Worm (Caenorhabditis elegans): Measurements from ENCODE around the gene F23G4.1.

DNA sequence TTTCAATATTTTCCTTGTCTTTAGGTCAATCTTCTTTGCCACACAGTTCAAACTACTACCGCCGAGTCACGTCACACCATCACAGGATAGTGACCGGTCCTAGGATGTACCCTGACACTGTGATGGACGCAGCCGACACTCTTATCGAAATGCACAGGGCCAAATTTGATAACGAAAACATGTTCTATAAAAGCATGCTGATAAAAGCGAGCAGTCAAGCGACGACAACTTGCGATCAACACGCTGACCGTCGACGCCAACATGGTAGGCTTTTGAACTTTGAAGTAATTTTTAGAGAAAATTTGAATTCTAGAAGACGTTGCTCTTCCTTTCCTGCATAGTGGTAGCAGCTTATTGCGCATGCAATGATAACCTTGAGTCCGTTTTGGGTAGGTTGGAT is 4.0 kb upstream of the F23G4.1 start, which contains the start of gene cpr-6:
- TF ChIP-seq elt-3 (tag; optimal IDR thresholded peaks at IDR 0.05) (no peak), unc-39 (tag; optimal IDR thresholded peaks at IDR 0.05) (no peak), nhr-12 (tag; optimal IDR thresholded peaks at IDR 0.05) (no peak), ztf-4 (tag; optimal IDR thresholded peaks at IDR 0.05) (no peak), nhr-77 (tag; optimal IDR thresholded peaks at IDR 0.05) (no peak), nhr-129 (tag; optimal IDR thresholded peaks at IDR 0.05) (no peak)
